Worm (Caenorhabditis elegans) whole organism, midembryonic: ENCODE results near the gene acp-6.

ENCODE experiments used
- T22C8.4 ChIP-seq: fragments of 200-800 bp; sonication (Bioruptor generic); IDR thresholded peaks from 2 replicates; pipeline ENCODE4 v1.3.6; 2022; ENCODE audit warnings: missing genetic modification characterization, missing compliant biosample characterization
- cog-1 ChIP-seq: sonication (generic microtip); optimal IDR thresholded peaks from 2 replicates; lab custom pipeline; 2016; ENCODE audit warnings: missing genetic modification characterization, missing compliant biosample characterization
- flt-1 ChIP-seq: fragments of 200-800 bp; sonication (Bioruptor generic); IDR thresholded peaks from 2 replicates; pipeline ENCODE4 v1.3.6; 2022; ENCODE audit warnings: missing genetic modification characterization, missing compliant biosample characterization
- klf-2 ChIP-seq: fragments of 200-800 bp; sonication (Bioruptor generic); conservative IDR thresholded peaks from 2 replicates; pipeline ENCODE4 v1.3.6; 2022; ENCODE audit warnings: missing genetic modification reagents, missing genetic modification characterization, missing compliant biosample characterization
- med-1 ChIP-seq: sonication (generic microtip); optimal IDR thresholded peaks from 2 replicates; lab custom pipeline; 2017; ENCODE audit warnings: missing genetic modification characterization, mild to moderate bottlenecking, missing compliant biosample characterization, antibody characterized with exemption, missing genetic modification reagents; ENCODE audit not compliant: insufficient read depth
- ref-1 ChIP-seq: fragments of 200-800 bp; sonication (Bioruptor generic); conservative IDR thresholded peaks from 2 replicates; pipeline ENCODE4 v1.3.6; 2022; ENCODE audit warnings: missing genetic modification reagents, missing genetic modification characterization, missing compliant biosample characterization
- tab-1 ChIP-seq: fragments of 200-800 bp; sonication (Bioruptor generic); IDR thresholded peaks from 2 replicates; pipeline ENCODE4 v1.3.6; 2022; ENCODE audit warnings: missing genetic modification characterization, missing compliant biosample characterization
- ztf-23 ChIP-seq: fragments of 200-800 bp; sonication (Bioruptor generic); IDR thresholded peaks from 2 replicates; pipeline ENCODE4 v1.3.6; 2022; ENCODE audit warnings: missing genetic modification reagents, missing genetic modification characterization, missing compliant biosample characterization
- ztf-29 ChIP-seq: fragments of 200-800 bp; sonication (Bioruptor generic); IDR thresholded peaks from 2 replicates; pipeline ENCODE4 v1.3.6; 2022; ENCODE audit warnings: missing genetic modification reagents, missing genetic modification characterization, missing compliant biosample characterization

acp-6 gene

DNA sequence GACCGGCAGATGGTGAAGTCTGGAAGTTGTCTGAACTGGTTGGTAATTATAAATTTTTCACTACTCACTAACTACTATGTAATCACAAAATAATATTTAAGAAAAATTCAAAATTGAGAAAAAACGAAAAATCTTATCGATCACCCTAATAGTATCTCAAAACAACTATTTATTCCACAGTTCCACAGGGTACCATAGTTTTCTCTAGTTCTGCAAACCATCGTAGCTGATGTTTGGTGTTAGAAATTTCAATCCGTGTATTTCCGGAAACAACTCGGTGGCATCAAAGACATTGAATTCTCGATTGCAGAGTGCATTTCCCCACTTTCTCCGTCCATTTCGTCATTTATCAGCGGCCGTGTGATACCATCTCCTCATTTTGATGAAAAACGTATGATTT is 15.7 kb upstream of the acp-6 start, which contains the start of gene Y73B6BL.31:
Gene Y73B6BL.31, plus strand, starts transcription at position 301 of the 400 bp plus-strand sequence.
- TF ChIP-seq ztf-23 (GFP tag; lab: Robert Waterston, UW), result no peak
- TF ChIP-seq flt-1 (GFP tag; lab: Robert Waterston, UW), result no peak
- TF ChIP-seq klf-2 (GFP tag; lab: Robert Waterston, UW), result no peak
- TF ChIP-seq ztf-29 (GFP tag; lab: Robert Waterston, UW), result no peak
- TF ChIP-seq med-1, result no peak
- TF ChIP-seq tab-1, result no peak
- TF ChIP-seq cog-1 (tag; lab: Kevin White, UChicago), result no peak
- no peak for TF ChIP-seq ref-1 (GFP tag; lab: Robert Waterston, UW)
- TF ChIP-seq T22C8.4 (GFP tag; lab: Robert Waterston, UW), result no peak

DNA sequence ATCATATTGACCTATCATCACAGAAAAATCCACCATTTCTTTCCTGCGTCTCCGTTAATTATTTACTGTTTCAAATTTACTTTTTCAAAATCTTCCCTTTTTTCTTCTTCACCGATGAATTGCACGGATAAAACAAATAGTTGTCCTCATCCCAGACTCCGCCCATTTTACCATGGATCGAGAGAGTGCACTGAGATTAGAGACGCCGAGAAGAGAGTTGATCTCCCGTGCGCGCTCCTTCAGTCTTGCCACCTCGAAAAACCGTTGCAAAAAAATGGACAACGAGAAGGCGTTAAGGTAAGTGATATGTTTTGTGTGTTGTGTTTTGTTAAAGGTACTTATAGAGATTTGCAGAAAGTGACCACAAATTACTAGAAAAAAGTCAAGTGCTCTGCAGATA is 12.1 kb upstream of the acp-6 start, which contains the start of gene dlc-5:
Gene dlc-5, plus strand, starts transcription at position 154 of the 400 bp plus-strand sequence.
- TF ChIP-seq T22C8.4 (GFP tag; lab: Robert Waterston, UW) (no peak), flt-1 (GFP tag; lab: Robert Waterston, UW) (no peak), ztf-29 (GFP tag; lab: Robert Waterston, UW) (no peak), tab-1 (no peak), med-1 (no peak), ztf-23 (GFP tag; lab: Robert Waterston, UW) (no peak), klf-2 (GFP tag; lab: Robert Waterston, UW) (no peak), cog-1 (tag; lab: Kevin White, UChicago) (no peak), ref-1 (GFP tag; lab: Robert Waterston, UW) (no peak)

DNA sequence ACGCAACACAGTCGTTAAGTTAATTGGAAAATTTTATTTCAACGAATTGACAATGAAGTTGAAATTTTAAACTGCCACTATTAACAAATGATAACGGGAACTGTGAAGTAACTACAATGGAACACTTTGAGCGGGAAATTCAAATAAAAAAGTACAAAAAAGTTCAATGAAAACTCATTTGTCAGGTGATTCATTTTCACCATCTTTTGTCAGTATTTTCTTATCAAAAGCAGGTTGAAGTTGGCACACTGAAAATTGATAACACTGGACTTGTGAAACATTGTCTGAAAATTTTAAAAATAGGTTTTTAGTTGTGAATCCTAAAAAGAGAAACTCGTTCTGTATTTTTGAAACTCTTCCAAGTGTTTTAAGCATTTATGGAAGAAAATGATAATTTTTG is 7.5 kb upstream of the acp-6 start:
- TF ChIP-seq flt-1 (GFP tag; lab: Robert Waterston, UW) (no peak), ref-1 (GFP tag; lab: Robert Waterston, UW) (no peak), T22C8.4 (GFP tag; lab: Robert Waterston, UW) (no peak), cog-1 (tag; lab: Kevin White, UChicago) (no peak), ztf-29 (GFP tag; lab: Robert Waterston, UW) (no peak), tab-1 (no peak), med-1 (no peak), klf-2 (GFP tag; lab: Robert Waterston, UW) (no peak)

DNA sequence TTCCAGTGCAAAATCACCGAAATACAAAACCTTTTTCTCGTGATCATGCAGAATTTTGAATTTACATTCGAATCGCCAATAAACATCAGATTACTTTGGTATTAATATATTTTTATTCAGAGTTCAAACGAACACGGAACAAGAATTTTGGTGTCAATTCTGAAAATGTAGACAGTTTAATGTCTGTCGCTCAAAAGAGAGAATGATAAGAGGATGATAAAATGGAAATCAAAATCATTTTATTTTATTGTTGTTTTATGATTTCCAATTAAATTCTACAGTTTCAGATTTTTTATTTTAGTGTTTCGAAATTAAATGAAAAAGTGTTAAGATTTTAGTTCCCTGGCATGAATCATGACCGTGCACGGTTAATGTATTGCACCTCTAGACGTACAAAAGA is 6.4 kb upstream of the acp-6 start:
- TF ChIP-seq ztf-29 (GFP tag; lab: Robert Waterston, UW) (no peak), klf-2 (GFP tag; lab: Robert Waterston, UW) (no peak), tab-1 (no peak), ztf-23 (GFP tag; lab: Robert Waterston, UW) (no peak), ref-1 (GFP tag; lab: Robert Waterston, UW) (no peak), med-1 (no peak), T22C8.4 (GFP tag; lab: Robert Waterston, UW) (no peak), flt-1 (GFP tag; lab: Robert Waterston, UW) (no peak), cog-1 (tag; lab: Kevin White, UChicago) (no peak)

DNA sequence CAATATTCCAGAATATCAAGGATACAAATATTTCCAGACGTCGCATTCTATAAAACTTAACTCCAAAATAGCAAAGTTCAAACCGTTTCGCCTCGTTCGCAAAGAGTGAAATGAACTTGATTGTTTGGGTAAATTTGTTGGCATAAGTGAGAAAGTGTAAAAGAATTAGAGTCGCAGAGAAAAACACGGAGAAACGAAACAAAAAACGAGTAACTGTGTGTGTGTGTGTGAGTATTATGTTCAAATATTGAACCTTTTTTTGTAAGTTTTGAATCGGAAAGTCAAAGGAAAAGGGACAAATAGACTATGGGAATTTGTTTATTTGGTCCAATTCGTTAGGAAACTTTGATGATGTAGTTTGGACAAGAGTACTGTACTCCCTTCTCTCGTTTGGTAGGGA is 5.6 kb upstream of the acp-6 start, which contains the start of gene acp-7:
Gene acp-7, minus strand, starts transcription at position 101 of the 400 bp plus-strand sequence.
- TF ChIP-seq ztf-29 (GFP tag; lab: Robert Waterston, UW) (no peak), cog-1 (tag; lab: Kevin White, UChicago) (no peak), tab-1 (no peak), T22C8.4 (GFP tag; lab: Robert Waterston, UW) (no peak), med-1 (no peak), ztf-23 (GFP tag; lab: Robert Waterston, UW) (no peak), ref-1 (GFP tag; lab: Robert Waterston, UW) (no peak), flt-1 (GFP tag; lab: Robert Waterston, UW) (no peak), klf-2 (GFP tag; lab: Robert Waterston, UW) (no peak)

DNA sequence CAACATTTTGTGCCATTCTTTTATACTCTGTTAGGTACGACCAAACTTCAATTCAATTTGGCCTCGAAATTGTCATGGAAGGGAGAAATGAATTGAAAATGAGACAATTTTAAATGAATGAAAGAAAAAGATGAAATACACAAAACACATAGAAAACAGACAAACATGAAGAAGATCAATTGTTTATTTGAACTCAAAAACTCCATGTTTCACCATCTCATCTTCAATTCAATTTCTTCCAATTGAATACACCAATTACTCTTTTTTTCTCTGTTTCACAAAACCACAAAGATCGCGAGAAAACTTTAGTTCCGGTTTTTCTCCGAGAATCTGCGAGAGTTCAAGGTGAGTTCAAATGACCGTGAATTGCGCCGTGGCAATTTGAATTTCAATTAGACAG is 1.3 kb upstream of the acp-6 start:
- TF ChIP-seq ztf-23 (GFP tag; lab: Robert Waterston, UW) (no peak), ref-1 (GFP tag; lab: Robert Waterston, UW) (no peak), flt-1 (GFP tag; lab: Robert Waterston, UW) (no peak), ztf-29 (GFP tag; lab: Robert Waterston, UW) (no peak), tab-1 (no peak), med-1 (no peak), cog-1 (tag; lab: Kevin White, UChicago) (no peak), klf-2 (GFP tag; lab: Robert Waterston, UW) (no peak), T22C8.4 (GFP tag; lab: Robert Waterston, UW) (no peak)

DNA sequence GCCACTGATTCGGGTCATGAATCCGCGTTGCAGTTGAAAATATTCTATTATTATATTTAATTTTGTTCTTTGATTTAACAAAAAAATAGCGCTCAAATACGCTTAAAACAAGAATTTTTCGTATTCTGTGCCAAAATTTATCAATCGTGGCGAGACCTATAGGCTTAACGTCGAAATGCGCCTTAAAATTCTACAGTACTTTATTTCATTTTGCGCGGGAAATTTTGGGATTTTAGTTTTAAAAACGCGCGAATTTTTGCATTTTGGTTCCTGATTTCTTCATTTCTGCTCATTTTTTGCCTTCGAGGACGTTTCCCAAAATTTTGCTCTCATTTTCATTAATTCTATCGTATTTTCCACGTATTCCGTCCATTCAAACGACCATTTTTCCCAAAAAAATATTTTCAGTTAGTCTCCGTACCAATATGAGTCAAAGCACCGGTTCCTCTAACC is 4.7 kb downstream of the acp-6 start, which contains the start of gene puf-11:
Gene puf-11, plus strand, starts transcription at position 403 of the 453 bp plus-strand sequence.
- TF ChIP-seq flt-1 (GFP tag; lab: Robert Waterston, UW) (no peak), ref-1 (GFP tag; lab: Robert Waterston, UW) (no peak), ztf-23 (GFP tag; lab: Robert Waterston, UW) (no peak), cog-1 (tag; lab: Kevin White, UChicago) (no peak), med-1 (no peak), ztf-29 (GFP tag; lab: Robert Waterston, UW) (no peak), klf-2 (GFP tag; lab: Robert Waterston, UW) (no peak)

DNA sequence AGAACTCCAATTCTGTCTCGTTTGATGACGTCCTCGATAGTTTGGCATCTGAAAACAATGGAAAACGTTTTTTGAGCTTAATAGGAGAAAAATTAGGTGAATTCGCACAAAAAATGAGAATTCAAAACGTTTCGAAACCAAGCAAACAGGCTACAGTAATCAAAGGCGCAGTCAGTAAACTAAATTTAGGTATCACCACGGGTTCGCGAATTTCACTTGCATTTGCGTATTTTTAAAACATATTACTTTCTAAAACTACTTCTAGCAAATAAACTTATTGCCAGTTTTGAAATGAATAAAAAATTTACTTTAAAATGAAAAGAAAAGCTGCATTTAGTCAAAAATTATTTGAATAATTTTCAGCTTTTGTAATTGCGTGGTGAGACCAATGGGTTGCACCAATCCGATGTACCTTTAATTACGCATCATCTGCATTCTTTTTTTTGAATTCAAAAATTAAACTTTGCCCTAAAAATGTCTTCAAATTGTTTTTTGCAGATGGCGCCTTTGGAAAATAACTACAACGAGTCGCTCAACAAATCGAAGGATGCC is 6.8 kb downstream of the acp-6 start, which contains the start of the genes Y73B6BL.23 and htp-2:
Gene Y73B6BL.23, minus strand, starts transcription at position 51 of the 552 bp plus-strand sequence.
Gene htp-2, plus strand, starts transcription at position 492 of the 552 bp plus-strand sequence.
- TF ChIP-seq klf-2 (GFP tag; lab: Robert Waterston, UW), result no peak
- no peak for TF ChIP-seq ztf-23 (GFP tag; lab: Robert Waterston, UW)
- no peak for TF ChIP-seq tab-1
- no peak for TF ChIP-seq T22C8.4 (GFP tag; lab: Robert Waterston, UW)

DNA sequence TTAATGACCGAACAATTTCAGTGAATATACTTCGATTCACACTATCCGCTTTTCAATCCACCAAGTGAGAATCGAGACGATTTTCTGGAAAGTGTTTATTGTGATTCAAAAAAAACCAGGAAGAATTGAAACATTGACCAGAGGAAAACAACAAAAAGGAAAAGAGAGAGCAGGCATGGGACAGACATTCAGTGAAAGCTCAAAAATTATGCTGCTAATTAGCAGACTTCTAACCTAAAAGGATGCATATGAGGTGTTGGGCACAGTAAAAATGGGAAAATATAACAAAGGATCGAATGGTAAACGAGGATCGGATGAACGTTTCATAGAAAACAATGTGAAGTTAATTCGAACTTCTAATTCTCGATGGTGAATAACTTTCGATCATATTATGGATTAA is 8.3 kb downstream of the acp-6 start:
- TF ChIP-seq ztf-23 (GFP tag; lab: Robert Waterston, UW) (no peak), cog-1 (tag; lab: Kevin White, UChicago) (no peak), ztf-29 (GFP tag; lab: Robert Waterston, UW) (no peak), tab-1 (no peak), flt-1 (GFP tag; lab: Robert Waterston, UW) (no peak), med-1 (no peak), ref-1 (GFP tag; lab: Robert Waterston, UW) (no peak), klf-2 (GFP tag; lab: Robert Waterston, UW) (no peak), T22C8.4 (GFP tag; lab: Robert Waterston, UW) (no peak)
